Fruit fly (Drosophila melanogaster) whole organism, embryonic: ENCODE results near the gene Cerk.
A peak's percentile ranks its signal among the peaks of the same experiment; 100 is the strongest.

Experiments
- Ada2b ChIP-seq: fragments of 200-800 bp; sonication (Bioruptor generic); IDR thresholded peaks from 2 replicates; pipeline ENCODE4 v1.3.6; 2022; ENCODE audit warnings: missing biosample characterization, missing genetic modification characterization
- Atf-2 ChIP-seq: fragments of 200-800 bp; sonication (Bioruptor generic); optimal IDR thresholded peaks from 2 replicates; lab custom pipeline; 2016; ENCODE audit warnings: missing biosample characterization, missing genetic modification characterization
- Bgb ChIP-seq: fragments of 200-800 bp; sonication (Bioruptor generic); IDR thresholded peaks from 2 replicates; pipeline ENCODE4 v1.3.6; 2022; ENCODE audit warnings: missing biosample characterization, missing genetic modification characterization; ENCODE audit not compliant: partially characterized antibody
- CG10431 ChIP-seq: fragments of 200-800 bp; sonication (Bioruptor generic); optimal IDR thresholded peaks from 3 replicates; lab custom pipeline; 2018; ENCODE audit warnings: missing biosample characterization, mild to moderate bottlenecking, missing genetic modification characterization
- CG11398 ChIP-seq: fragments of 200-800 bp; sonication (Bioruptor generic); optimal IDR thresholded peaks from 2 replicates; lab custom pipeline; 2016; ENCODE audit warnings: missing biosample characterization, missing genetic modification characterization
- CG12236 ChIP-seq: fragments of 200-800 bp; sonication (Bioruptor generic); optimal IDR thresholded peaks from 2 replicates; lab custom pipeline; 2016; ENCODE audit warnings: missing biosample characterization, missing genetic modification characterization
- CG16813 ChIP-seq: fragments of 200-800 bp; sonication (Bioruptor generic); IDR thresholded peaks from 3 replicates; pipeline ENCODE4 v1.3.6; 2022; ENCODE audit warnings: missing biosample characterization, missing genetic modification characterization; ENCODE audit not compliant: partially characterized antibody
- CG2199 ChIP-seq: fragments of 200-800 bp; sonication (Bioruptor generic); IDR thresholded peaks from 3 replicates; pipeline ENCODE4 v1.3.6; 2022; ENCODE audit warnings: missing biosample characterization, missing genetic modification characterization
- CG30403 ChIP-seq: fragments of 200-800 bp; sonication (Bioruptor generic); optimal IDR thresholded peaks from 3 replicates; lab custom pipeline; 2016; ENCODE audit warnings: missing biosample characterization, missing genetic modification characterization
- CG42726 ChIP-seq: fragments of 200-800 bp; sonication (Bioruptor generic); IDR thresholded peaks from 2 replicates; pipeline ENCODE4 v1.3.6; 2022; ENCODE audit warnings: missing biosample characterization, missing genetic modification characterization; ENCODE audit not compliant: partially characterized antibody
- CG43689 ChIP-seq: fragments of 200-800 bp; sonication (Bioruptor generic); IDR thresholded peaks from 2 replicates; pipeline ENCODE4 v1.3.6; 2022; ENCODE audit warnings: missing biosample characterization, missing genetic modification characterization
- CG4854 ChIP-seq: fragments of 200-800 bp; sonication (Bioruptor generic); optimal IDR thresholded peaks from 2 replicates; lab custom pipeline; 2016; ENCODE audit warnings: missing biosample characterization, missing genetic modification characterization, inconsistent platforms
- CG6175 ChIP-seq: fragments of 200-800 bp; sonication (Bioruptor generic); IDR thresholded peaks from 3 replicates; pipeline ENCODE4 v1.3.6; 2022; ENCODE audit warnings: missing biosample characterization, missing genetic modification characterization
- CG6272 ChIP-seq: fragments of 200-800 bp; sonication (Bioruptor generic); IDR thresholded peaks from 2 replicates; pipeline ENCODE4 v1.3.6; 2022; ENCODE audit warnings: missing biosample characterization, missing genetic modification characterization
- CG6765 ChIP-seq: fragments of 200-800 bp; sonication (Bioruptor generic); optimal IDR thresholded peaks from 3 replicates; lab custom pipeline; 2017; ENCODE audit warnings: missing biosample characterization, mild to moderate bottlenecking, missing genetic modification characterization
- CG8359 ChIP-seq: fragments of 200-800 bp; sonication (Bioruptor generic); optimal IDR thresholded peaks from 2 replicates; lab custom pipeline; 2017; ENCODE audit warnings: missing biosample characterization, mild to moderate bottlenecking, missing genetic modification characterization, borderline replicate concordance
- Dad ChIP-seq: fragments of 200-800 bp; sonication (Bioruptor generic); optimal IDR thresholded peaks from 3 replicates; lab custom pipeline; 2016; ENCODE audit warnings: missing biosample characterization, missing genetic modification characterization
- Fer2 ChIP-seq: fragments of 200-800 bp; sonication (Bioruptor generic); optimal IDR thresholded peaks from 2 replicates; lab custom pipeline; 2018; ENCODE audit warnings: missing biosample characterization, mild to moderate bottlenecking, missing genetic modification characterization, moderate library complexity
- HmgD ChIP-seq: fragments of 200-800 bp; sonication (Bioruptor generic); optimal IDR thresholded peaks from 3 replicates; lab custom pipeline; 2016; ENCODE audit warnings: missing biosample characterization, missing genetic modification characterization
- Max ChIP-seq: fragments of 200-800 bp; sonication (Bioruptor generic); optimal IDR thresholded peaks from 2 replicates; lab custom pipeline; 2016; ENCODE audit warnings: missing biosample characterization, mild to moderate bottlenecking, missing genetic modification characterization
- Opbp ChIP-seq: fragments of 200-800 bp; sonication (Bioruptor generic); IDR thresholded peaks from 3 replicates; pipeline ENCODE4 v1.3.6; 2022; ENCODE audit warnings: missing biosample characterization, missing genetic modification characterization; ENCODE audit not compliant: partially characterized antibody
- PHDP ChIP-seq: fragments of 200-800 bp; sonication (Bioruptor generic); optimal IDR thresholded peaks from 3 replicates; lab custom pipeline; 2018; ENCODE audit warnings: missing biosample characterization, mild to moderate bottlenecking, missing genetic modification characterization, moderate library complexity
- Ravus ChIP-seq: fragments of 200-800 bp; sonication (Bioruptor generic); IDR thresholded peaks from 2 replicates; pipeline ENCODE4 v1.3.6; 2022; ENCODE audit warnings: missing biosample characterization, missing genetic modification characterization
- Stat92E ChIP-seq, 3 experiments: fragments of >200 bp in 2 of 3; fragments of 200-800 bp in 1 of 3; sonication (Bioruptor generic) in 1 of 3; optimal IDR thresholded peaks; 2 replicates each; lab custom pipeline; 2017 to 2019; ENCODE audit warnings: missing biosample characterization in 3 of 3, missing genetic modification characterization in 3 of 3, mild to moderate bottlenecking in 1 of 3, moderate library complexity in 1 of 3
- amos ChIP-seq: fragments of 200-800 bp; sonication (Bioruptor generic); IDR thresholded peaks from 2 replicates; pipeline ENCODE4 v1.3.6; 2022; ENCODE audit warnings: missing biosample characterization, missing genetic modification characterization; ENCODE audit not compliant: partially characterized antibody
- ato ChIP-seq: fragments of 200-800 bp; sonication (Bioruptor generic); IDR thresholded peaks from 2 replicates; pipeline ENCODE4 v1.3.6; 2022; ENCODE audit warnings: missing biosample characterization, missing genetic modification characterization; ENCODE audit not compliant: partially characterized antibody
- bsh ChIP-seq, 2 experiments: fragments of 200-800 bp; sonication (Bioruptor generic); optimal IDR thresholded peaks; 2 replicates each; lab custom pipeline; 2017 to 2018; ENCODE audit warnings: mild to moderate bottlenecking in 2 of 2, missing biosample characterization in 2 of 2, missing genetic modification characterization in 2 of 2, moderate library complexity in 1 of 2
- chinmo ChIP-seq: fragments of 200-800 bp; sonication (Bioruptor generic); IDR thresholded peaks from 4 replicates; pipeline ENCODE4 v1.3.6; 2022; ENCODE audit warnings: missing biosample characterization, missing genetic modification characterization; ENCODE audit not compliant: partially characterized antibody
- crp ChIP-seq, 2 experiments: fragments of 200-800 bp; sonication (Bioruptor generic); optimal IDR thresholded peaks; 2 replicates in 1 of 2; 3 replicates in 1 of 2; lab custom pipeline; 2017; ENCODE audit warnings: missing biosample characterization in 2 of 2, missing genetic modification characterization in 2 of 2, mild to moderate bottlenecking in 1 of 2, moderate library complexity in 1 of 2
- emc ChIP-seq: fragments of 200-800 bp; sonication (Bioruptor generic); optimal IDR thresholded peaks from 2 replicates; lab custom pipeline; 2016; ENCODE audit warnings: missing biosample characterization, missing genetic modification characterization
- ewg ChIP-seq: fragments of 200-800 bp; sonication (Bioruptor generic); optimal IDR thresholded peaks from 3 replicates; lab custom pipeline; 2017; ENCODE audit warnings: mild to moderate bottlenecking, missing biosample characterization, missing genetic modification reagents, missing genetic modification characterization
- exex ChIP-seq: fragments of 200-800 bp; sonication (Bioruptor generic); optimal IDR thresholded peaks from 4 replicates; lab custom pipeline; 2018; ENCODE audit warnings: missing biosample characterization, mild to moderate bottlenecking, missing genetic modification characterization, moderate library complexity
- gem ChIP-seq: fragments of 200-800 bp; sonication (Bioruptor generic); optimal IDR thresholded peaks from 2 replicates; lab custom pipeline; 2019; ENCODE audit warnings: missing biosample characterization, mild to moderate bottlenecking, missing genetic modification characterization, moderate library complexity
- gfzf ChIP-seq: fragments of 200-800 bp; sonication (Bioruptor generic); optimal IDR thresholded peaks from 2 replicates; lab custom pipeline; 2016; ENCODE audit warnings: missing biosample characterization, mild to moderate bottlenecking, missing genetic modification characterization, moderate library complexity
- kay ChIP-seq: fragments of 200-800 bp; sonication (Bioruptor generic); optimal IDR thresholded peaks from 2 replicates; lab custom pipeline; 2016; ENCODE audit warnings: missing biosample characterization, missing genetic modification characterization
- otp ChIP-seq: fragments of 200-800 bp; sonication (Bioruptor generic); IDR thresholded peaks from 3 replicates; pipeline ENCODE4, ENCODE4 v1.3.6; 2022; ENCODE audit warnings: missing biosample characterization, missing genetic modification characterization
- sens ChIP-seq: fragments of 200-800 bp; sonication (Bioruptor generic); peaks from one replicate; lab custom pipeline; 2016; ENCODE audit warnings: missing biosample characterization, missing genetic modification characterization
- shn ChIP-seq: fragments of 200-800 bp; sonication (Bioruptor generic); optimal IDR thresholded peaks from 3 replicates; lab custom pipeline; 2016; ENCODE audit warnings: missing biosample characterization, missing genetic modification characterization
- wdn ChIP-seq: fragments of 200-800 bp; sonication (Bioruptor generic); IDR thresholded peaks from 2 replicates; pipeline ENCODE4 v1.3.6; 2022; ENCODE audit warnings: missing biosample characterization, missing genetic modification characterization

Gene Cerk

dm6 chr3R:5387996-5388395 lies 19.9 kb upstream of the Cerk start (continued):
- peak; percentile 31; the same call in 1 of the 2 replicates for TF ChIP-seq amos
- TF ChIP-seq CG42726 (GFP tag; lab: Robert Waterston, UW): 0 out of 2 replicates have a peak, but pooled peaks have one; percentile 9
- peak; percentile 12; the same call in 1 of the 3 replicates for TF ChIP-seq CG16813 (GFP tag; lab: Robert Waterston, UW)
- TF ChIP-seq gem: no peak
- TF ChIP-seq Fer2 (tag; lab: Kevin White, UChicago): no peak
- no peak for TF ChIP-seq Bgb (GFP tag; lab: Robert Waterston, UW)
- TF ChIP-seq Ada2b: no peak
- TF ChIP-seq CG4854 (GFP tag; lab: Kevin White, UChicago): no peak
- TF ChIP-seq otp (GFP tag; lab: Robert Waterston, UW): no peak
- no peak for TF ChIP-seq Dad
- TF ChIP-seq Stat92E (GFP tag; optimal IDR thresholded peaks at IDR 0.05; lab: Kevin White, UChicago): no peak
- TF ChIP-seq Atf-2 (GFP tag; lab: Kevin White, UChicago): no peak
- 0 out of 3 replicates have a peak, but pooled peaks have one; percentile 42 for TF ChIP-seq Opbp (GFP tag; lab: Robert Waterston, UW)
- TF ChIP-seq ato (GFP tag; lab: Robert Waterston, UW): 0 out of 2 replicates have a peak, but pooled peaks have one; percentile 17
- TF ChIP-seq CG6765: no peak
- TF ChIP-seq PHDP: no peak
- no peak for TF ChIP-seq bsh (GFP tag; optimal IDR thresholded peaks at IDR 0.05; lab: Kevin White, UChicago)
- TF ChIP-seq CG6175 (GFP tag; lab: Robert Waterston, UW): no peak
- no peak for TF ChIP-seq wdn (GFP tag; lab: Robert Waterston, UW)
- no peak for TF ChIP-seq CG11398 (GFP tag; lab: Kevin White, UChicago)
- TF ChIP-seq Ravus (GFP tag; lab: Robert Waterston, UW): no peak
- TF ChIP-seq Max (GFP tag; lab: Kevin White, UChicago): no peak
- TF ChIP-seq CG30403 (GFP tag; lab: Kevin White, UChicago): no peak
- no peak for TF ChIP-seq CG6272
- TF ChIP-seq CG10431 (GFP tag; lab: Kevin White, UChicago): no peak
- no peak for TF ChIP-seq CG43689 (GFP tag; lab: Robert Waterston, UW)
- no peak for TF ChIP-seq emc
- TF ChIP-seq chinmo (GFP tag; lab: Robert Waterston, UW): 0 out of 4 replicates have a peak, but pooled peaks have one; percentile 77
- no peak for TF ChIP-seq CG12236 (GFP tag; lab: Kevin White, UChicago)
- no peak for TF ChIP-seq CG2199 (GFP tag; lab: Robert Waterston, UW)
- TF ChIP-seq ewg (GFP tag; lab: Kevin White, UChicago): peak; percentile 81
- TF ChIP-seq kay (GFP tag; lab: Kevin White, UChicago): no peak
- TF ChIP-seq CG8359 (GFP tag; lab: Kevin White, UChicago): no peak
- TF ChIP-seq exex (tag; lab: Kevin White, UChicago): no peak
- no peak for TF ChIP-seq HmgD (GFP tag; lab: Kevin White, UChicago)
- TF ChIP-seq crp (GFP tag; optimal IDR thresholded peaks at IDR 0.05; lab: Kevin White, UChicago): peak in 1 of 2 experiments; percentile 26
- TF ChIP-seq shn (GFP tag; lab: Kevin White, UChicago): no peak

DNA sequence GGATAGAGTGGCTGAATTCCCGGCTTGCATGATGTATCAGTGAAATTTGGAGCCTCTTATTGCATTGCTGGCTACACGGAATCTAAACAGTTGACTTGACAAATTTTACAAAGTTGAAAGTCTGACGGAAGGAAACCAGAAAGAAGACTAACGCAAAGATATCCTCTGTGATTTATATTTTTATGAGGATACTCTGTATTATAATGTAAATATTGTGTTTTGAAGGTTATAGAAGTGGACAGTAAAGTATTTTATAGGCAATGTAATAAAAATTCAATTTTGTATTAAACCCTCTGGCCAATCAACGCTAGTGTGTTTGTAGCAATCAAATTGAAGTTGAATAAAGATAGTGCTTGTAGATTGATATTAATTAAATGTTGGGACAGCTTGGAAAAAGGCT lies 19.5 kb upstream of the Cerk start, which contains the start of gene CG14668:
Gene CG14668, minus strand, starts transcription at position 101 of the 400 bp plus-strand sequence.
- TF ChIP-seq gfzf (GFP tag; lab: Kevin White, UChicago) (no peak), sens (GFP tag; lab: Kevin White, UChicago) (peak; percentile 20)
- TF ChIP-seq, all 482 proteins: peak for 1
